Worm (Caenorhabditis elegans): Measurements from ENCODE around the gene pmp-1.
A peak's percentile ranks its signal among the peaks of the same experiment; 100 is the strongest.

ce11 chrII:6853059-6853466, 30.5 kb downstream of the pmp-1 start:
- TF ChIP-seq elt-1 (tag; optimal IDR thresholded peaks at IDR 0.05; ENCODE audit: borderline replicate concordance, insufficient read depth): peak; percentile 32
- peak; percentile 57 for TF ChIP-seq ces-1 (GFP tag; optimal IDR thresholded peaks at IDR 0.05)
- no peak for TF ChIP-seq nhr-76 (tag; optimal IDR thresholded peaks at IDR 0.05)
- TF ChIP-seq lin-13 (tag; optimal IDR thresholded peaks at IDR 0.05): peak; percentile 75
- TF ChIP-seq mep-1 (tag; optimal IDR thresholded peaks at IDR 0.05): peak; percentile 68

Data from whole organism, mixed stage, embryonic.